Fruit fly (Drosophila melanogaster) whole organism, prepupa: ENCODE results near the gene CG15385.

Source experiments
- Blimp-1 ChIP-seq: fragments of 200-800 bp; sonication (Bioruptor generic); optimal IDR thresholded peaks from 3 replicates; lab custom pipeline; 2017; ENCODE audit warnings: missing biosample characterization, missing genetic modification characterization, mild to moderate bottlenecking, moderate library complexity, missing genetic modification reagents
- CG10631 ChIP-seq: fragments of 200-800 bp; sonication (Bioruptor generic); optimal IDR thresholded peaks from 2 replicates; lab custom pipeline; 2016; ENCODE audit warnings: missing biosample characterization, missing genetic modification characterization
- CG10669 ChIP-seq: fragments of 200-800 bp; sonication (Bioruptor generic); optimal IDR thresholded peaks from 3 replicates; lab custom pipeline; 2018; ENCODE audit warnings: missing biosample characterization, mild to moderate bottlenecking, missing genetic modification characterization, moderate library complexity
- CG11294 ChIP-seq: fragments of 200-800 bp; sonication (Bioruptor generic); IDR thresholded peaks from 2 replicates; pipeline ENCODE4 v1.3.6; 2022; ENCODE audit warnings: missing biosample characterization, missing genetic modification characterization
- CG11762 ChIP-seq: fragments of 200-800 bp; sonication (Bioruptor generic); optimal IDR thresholded peaks from 3 replicates; lab custom pipeline; 2016; ENCODE audit warnings: missing biosample characterization, missing genetic modification characterization; ENCODE audit not compliant: insufficient read depth
- CG11902 ChIP-seq: fragments of 200-800 bp; sonication (Bioruptor generic); optimal IDR thresholded peaks from 3 replicates; lab custom pipeline; 2016; ENCODE audit warnings: missing biosample characterization, missing genetic modification characterization
- CG15336 ChIP-seq: fragments of 200-800 bp; sonication (Bioruptor generic); IDR thresholded peaks from 2 replicates; pipeline ENCODE4 v1.3.6; 2022; ENCODE audit warnings: missing biosample characterization, missing genetic modification characterization
- CG1621 ChIP-seq: fragments of 200-800 bp; sonication (Bioruptor generic); optimal IDR thresholded peaks from 3 replicates; lab custom pipeline; 2018; ENCODE audit warnings: missing biosample characterization, mild to moderate bottlenecking, missing genetic modification characterization
- CG3032 ChIP-seq: fragments of 200-800 bp; optimal IDR thresholded peaks from 2 replicates; lab custom pipeline; 2019; ENCODE audit warnings: missing biosample characterization, mild to moderate bottlenecking, missing genetic modification characterization, moderate library complexity
- CG31627 ChIP-seq: fragments of 200-800 bp; sonication (Bioruptor generic); optimal IDR thresholded peaks from 3 replicates; lab custom pipeline; 2016; ENCODE audit warnings: missing biosample characterization, missing genetic modification characterization
- CG32006 ChIP-seq: fragments of 200-800 bp; sonication (Bioruptor generic); optimal IDR thresholded peaks from 3 replicates; lab custom pipeline; 2017; ENCODE audit warnings: missing biosample characterization, mild to moderate bottlenecking, missing genetic modification characterization
- CG34406 ChIP-seq: fragments of 200-800 bp; sonication (Bioruptor generic); optimal IDR thresholded peaks from 3 replicates; lab custom pipeline; 2016; ENCODE audit warnings: missing biosample characterization, missing genetic modification characterization
- CG3919 ChIP-seq: fragments of 200-800 bp; sonication (Bioruptor generic); optimal IDR thresholded peaks from 3 replicates; lab custom pipeline; 2016; ENCODE audit warnings: missing biosample characterization, missing genetic modification characterization
- CG4318 ChIP-seq: fragments of 200-800 bp; sonication (Bioruptor generic); optimal IDR thresholded peaks from 3 replicates; lab custom pipeline; 2017; ENCODE audit warnings: missing biosample characterization, mild to moderate bottlenecking, missing genetic modification characterization
- CG6276 ChIP-seq: fragments of 200-800 bp; sonication (Bioruptor generic); optimal IDR thresholded peaks from 2 replicates; lab custom pipeline; 2017; ENCODE audit warnings: missing biosample characterization, mild to moderate bottlenecking, missing genetic modification characterization
- CG6792 ChIP-seq: fragments of 200-800 bp; sonication (Bioruptor generic); optimal IDR thresholded peaks from 3 replicates; lab custom pipeline; 2016; ENCODE audit warnings: missing biosample characterization, missing genetic modification characterization
- CG6808 ChIP-seq: fragments of 200-800 bp; sonication (Bioruptor generic); optimal IDR thresholded peaks from 3 replicates; lab custom pipeline; 2017; ENCODE audit warnings: missing biosample characterization, missing genetic modification characterization, mild to moderate bottlenecking, moderate library complexity, missing genetic modification reagents
- CG6854 ChIP-seq: fragments of 200-800 bp; sonication (Bioruptor generic); optimal IDR thresholded peaks from 2 replicates; lab custom pipeline; 2017; ENCODE audit warnings: missing biosample characterization, mild to moderate bottlenecking, missing genetic modification characterization
- CG7368 ChIP-seq: fragments of 200-800 bp; sonication (Bioruptor generic); optimal IDR thresholded peaks from 3 replicates; lab custom pipeline; 2016; ENCODE audit warnings: missing biosample characterization, missing genetic modification characterization
- CG8119 ChIP-seq: fragments of 200-800 bp; sonication (Bioruptor generic); IDR thresholded peaks from 3 replicates; pipeline ENCODE4 v1.3.6; 2022; ENCODE audit warnings: missing biosample characterization, missing genetic modification characterization
- CG8319 ChIP-seq: fragments of 200-800 bp; sonication (Bioruptor generic); optimal IDR thresholded peaks from 3 replicates; lab custom pipeline; 2016; ENCODE audit warnings: missing biosample characterization, missing genetic modification characterization
- CG8632 ChIP-seq: fragments of 200-800 bp; sonication (Bioruptor generic); optimal IDR thresholded peaks from 3 replicates; lab custom pipeline; 2016; ENCODE audit warnings: missing biosample characterization, missing genetic modification characterization
- CG9139 ChIP-seq: fragments of 200-800 bp; sonication (Bioruptor generic); optimal IDR thresholded peaks from 3 replicates; lab custom pipeline; 2017; ENCODE audit warnings: missing biosample characterization, mild to moderate bottlenecking, missing genetic modification characterization
- Eip93F ChIP-seq: fragments of 200-800 bp; sonication (Bioruptor generic); optimal IDR thresholded peaks from 2 replicates; lab custom pipeline; 2016; ENCODE audit warnings: missing biosample characterization, mild to moderate bottlenecking, missing genetic modification characterization
- Ets21C ChIP-seq: fragments of 200-800 bp; sonication (Bioruptor generic); optimal IDR thresholded peaks from 3 replicates; lab custom pipeline; 2016; ENCODE audit warnings: missing biosample characterization, missing genetic modification characterization
- Ets96B ChIP-seq: fragments of 200-800 bp; optimal IDR thresholded peaks from 2 replicates; lab custom pipeline; 2019; ENCODE audit warnings: missing biosample characterization, mild to moderate bottlenecking, missing genetic modification characterization, moderate library complexity
- Gug ChIP-seq: fragments of 200-800 bp; sonication (Bioruptor generic); IDR thresholded peaks from 2 replicates; pipeline ENCODE4 v1.3.6; 2022; ENCODE audit warnings: missing biosample characterization, missing genetic modification characterization
- Hr38 ChIP-seq: sonication (Bioruptor generic); optimal IDR thresholded peaks from 2 replicates; lab custom pipeline; 2016; ENCODE audit warnings: missing biosample characterization, missing genetic modification characterization
- Hr39 ChIP-seq: fragments of 200-800 bp; sonication (Bioruptor generic); optimal IDR thresholded peaks from 2 replicates; lab custom pipeline; 2016; ENCODE audit warnings: missing biosample characterization, missing genetic modification characterization
- Met ChIP-seq: fragments of 200-800 bp; sonication (Bioruptor generic); optimal IDR thresholded peaks from 3 replicates; lab custom pipeline; 2016; ENCODE audit warnings: missing biosample characterization, missing genetic modification characterization
- OdsH ChIP-seq: fragments of 200-800 bp; sonication (Bioruptor generic); optimal IDR thresholded peaks from 3 replicates; lab custom pipeline; 2016; ENCODE audit warnings: missing biosample characterization, missing genetic modification characterization
- Sox102F ChIP-seq: fragments of 200-800 bp; sonication (Bioruptor generic); optimal IDR thresholded peaks from 2 replicates; lab custom pipeline; 2016; ENCODE audit warnings: missing biosample characterization, mild to moderate bottlenecking, missing genetic modification characterization
- acj6 ChIP-seq: fragments of 200-800 bp; sonication (Bioruptor generic); optimal IDR thresholded peaks from 3 replicates; lab custom pipeline; 2016; ENCODE audit warnings: missing biosample characterization, missing genetic modification characterization
- dac ChIP-seq: fragments of 200-800 bp; sonication (Bioruptor generic); optimal IDR thresholded peaks from 2 replicates; lab custom pipeline; 2017; ENCODE audit warnings: missing biosample characterization, mild to moderate bottlenecking, missing genetic modification characterization
- eg ChIP-seq: fragments of 200-800 bp; sonication (Bioruptor generic); IDR thresholded peaks from 3 replicates; pipeline ENCODE4 v1.3.6; 2022; ENCODE audit warnings: missing biosample characterization, missing genetic modification characterization
- fd59A ChIP-seq: fragments of 200-800 bp; sonication (Bioruptor generic); optimal IDR thresholded peaks from 2 replicates; lab custom pipeline; 2017; ENCODE audit warnings: missing biosample characterization, mild to moderate bottlenecking, missing genetic modification characterization, missing genetic modification reagents
- fd85E ChIP-seq: fragments of 200-800 bp; sonication (Bioruptor generic); optimal IDR thresholded peaks from 3 replicates; lab custom pipeline; 2016; ENCODE audit warnings: missing biosample characterization, missing genetic modification characterization
- fkh ChIP-seq: fragments of 200-800 bp; sonication (Bioruptor generic); optimal IDR thresholded peaks from 3 replicates; lab custom pipeline; 2017; ENCODE audit warnings: missing biosample characterization, mild to moderate bottlenecking, missing genetic modification characterization, moderate library complexity
- lz ChIP-seq: fragments of 200-800 bp; sonication (Bioruptor generic); optimal IDR thresholded peaks from 3 replicates; lab custom pipeline; 2016; ENCODE audit warnings: missing biosample characterization, missing genetic modification characterization
- net ChIP-seq: fragments of 200-800 bp; sonication (Bioruptor generic); optimal IDR thresholded peaks from 3 replicates; lab custom pipeline; 2016; ENCODE audit warnings: missing biosample characterization, missing genetic modification characterization
- pdm3 ChIP-seq: fragments of 200-800 bp; sonication (Bioruptor generic); optimal IDR thresholded peaks from 3 replicates; lab custom pipeline; 2016; ENCODE audit warnings: missing biosample characterization, missing genetic modification characterization
- salr ChIP-seq, 2 experiments: fragments of 200-800 bp; sonication (Bioruptor generic); optimal IDR thresholded peaks; 3 replicates each; lab custom pipeline; 2016 to 2018; ENCODE audit warnings: missing biosample characterization in 2 of 2, missing genetic modification characterization in 2 of 2, mild to moderate bottlenecking in 1 of 2
- spab ChIP-seq: fragments of 200-800 bp; sonication (Bioruptor generic); optimal IDR thresholded peaks from 2 replicates; lab custom pipeline; 2017; ENCODE audit warnings: missing biosample characterization, mild to moderate bottlenecking, missing genetic modification characterization, missing genetic modification reagents
- ss ChIP-seq, 2 experiments: fragments of 200-800 bp; sonication (Bioruptor generic); optimal IDR thresholded peaks; 2 replicates in 1 of 2; 3 replicates in 1 of 2; lab custom pipeline; 2017 to 2018; ENCODE audit warnings: mild to moderate bottlenecking in 2 of 2, missing biosample characterization in 2 of 2, missing genetic modification characterization in 2 of 2, moderate library complexity in 1 of 2
- svp ChIP-seq: fragments of 200-800 bp; sonication (Bioruptor generic); peaks from one replicate; lab custom pipeline; 2016; ENCODE audit warnings: missing biosample characterization, missing genetic modification characterization
- topi ChIP-seq: fragments of 200-800 bp; sonication (Bioruptor generic); optimal IDR thresholded peaks from 3 replicates; lab custom pipeline; 2016; ENCODE audit warnings: missing biosample characterization, missing genetic modification characterization
- vri ChIP-seq: fragments of 200-800 bp; sonication (Bioruptor generic); optimal IDR thresholded peaks from 3 replicates; lab custom pipeline; 2016; ENCODE audit warnings: missing biosample characterization, mild to moderate bottlenecking, missing genetic modification characterization

CG15385 gene

dm6 chr2L:2194305-2194828 is 18.0 kb downstream of the CG15385 start:
- TF ChIP-seq CG34406 (GFP tag; lab: Kevin White, UChicago) = no peak
- no peak for TF ChIP-seq Hr38 (GFP tag; lab: Kevin White, UChicago)
- no peak for TF ChIP-seq lz
- no peak for TF ChIP-seq CG10631 (GFP tag; lab: Kevin White, UChicago)
- TF ChIP-seq vri (GFP tag; lab: Kevin White, UChicago) = peak; percentile 28
- TF ChIP-seq CG6854 = peak; percentile 29
- TF ChIP-seq CG32006 (GFP tag; lab: Kevin White, UChicago) = no peak
- no peak for TF ChIP-seq spab
- TF ChIP-seq Sox102F (GFP tag; lab: Kevin White, UChicago) = no peak
- TF ChIP-seq OdsH = no peak
- no peak for TF ChIP-seq CG1621 (tag; lab: Kevin White, UChicago)
- no peak for TF ChIP-seq pdm3
- no peak for TF ChIP-seq CG3032 (tag; lab: Kevin White, UChicago)
- TF ChIP-seq CG8319 (GFP tag; lab: Kevin White, UChicago) = no peak
- TF ChIP-seq CG31627 (GFP tag; lab: Kevin White, UChicago) = no peak
- no peak for TF ChIP-seq eg (GFP tag; lab: Robert Waterston, UW)
- peak; percentile 52 for TF ChIP-seq svp (GFP tag; lab: Kevin White, UChicago)
- no peak for TF ChIP-seq CG6792
- peak; percentile 10 for TF ChIP-seq Blimp-1 (GFP tag; lab: Kevin White, UChicago)
- no peak for TF ChIP-seq CG9139 (GFP tag; lab: Kevin White, UChicago)

dm6 chr2L:2193357-2193780 is 19.0 kb downstream of the CG15385 start:
- peak; percentile 68 for TF ChIP-seq net (GFP tag; lab: Kevin White, UChicago)
- TF ChIP-seq CG9139 (GFP tag; lab: Kevin White, UChicago) = peak; percentile 74
- TF ChIP-seq CG34406 (GFP tag; lab: Kevin White, UChicago) = peak; percentile 26
- TF ChIP-seq CG10631 (GFP tag; lab: Kevin White, UChicago) = no peak
- TF ChIP-seq ss (GFP tag; optimal IDR thresholded peaks at IDR 0.05; lab: Kevin White, UChicago) = peak; percentile 38 to 39
- peak; percentile 61 for TF ChIP-seq CG6276 (GFP tag; lab: Kevin White, UChicago)
- no peak for TF ChIP-seq CG11762
- TF ChIP-seq CG10669 (GFP tag; lab: Kevin White, UChicago) = peak; percentile 2
- TF ChIP-seq Hr39 = no peak
- peak; percentile 89 for TF ChIP-seq svp (GFP tag; lab: Kevin White, UChicago)
- TF ChIP-seq lz = peak; percentile 31
- TF ChIP-seq CG31627 (GFP tag; lab: Kevin White, UChicago) = no peak
- no peak for TF ChIP-seq CG15336 (GFP tag; lab: Robert Waterston, UW)
- no peak for TF ChIP-seq CG8632
- peak; percentile 2 for TF ChIP-seq fd59A (GFP tag; lab: Kevin White, UChicago)
- peak; percentile 56 for TF ChIP-seq CG8319 (GFP tag; lab: Kevin White, UChicago)
- peak; percentile 12 for TF ChIP-seq CG6792
- TF ChIP-seq Blimp-1 (GFP tag; lab: Kevin White, UChicago) = peak; percentile 30
- peak; percentile 59 for TF ChIP-seq topi (GFP tag; lab: Kevin White, UChicago)
- peak; percentile 45 for TF ChIP-seq Sox102F (GFP tag; lab: Kevin White, UChicago)
- peak; percentile 20 for TF ChIP-seq Ets21C
- TF ChIP-seq Ets96B (tag; lab: Kevin White, UChicago) = peak; percentile 52
- peak; percentile 54 for TF ChIP-seq CG3919 (GFP tag; lab: Kevin White, UChicago)
- no peak for TF ChIP-seq Eip93F (GFP tag; lab: Kevin White, UChicago)
- no peak for TF ChIP-seq CG11294 (GFP tag; lab: Robert Waterston, UW)
- peak in 1 of 2 experiments; percentile 9 for TF ChIP-seq salr (GFP tag; optimal IDR thresholded peaks at IDR 0.05; lab: Kevin White, UChicago)
- peak; percentile 50 for TF ChIP-seq CG6808
- peak; percentile 25 for TF ChIP-seq spab
- TF ChIP-seq fkh (GFP tag; lab: Kevin White, UChicago) = peak; percentile 53
- peak; percentile 61 for TF ChIP-seq Met
- no peak for TF ChIP-seq Hr38 (GFP tag; lab: Kevin White, UChicago)
- TF ChIP-seq CG7368 = peak; percentile 56
- TF ChIP-seq CG4318 (GFP tag; lab: Kevin White, UChicago) = no peak
- no peak for TF ChIP-seq CG11902 (GFP tag; lab: Kevin White, UChicago)
- peak; percentile 9 for TF ChIP-seq acj6 (GFP tag; lab: Kevin White, UChicago)
- TF ChIP-seq Gug (GFP tag; lab: Robert Waterston, UW) = no peak
- TF ChIP-seq CG8119 (GFP tag; lab: Robert Waterston, UW) = no peak
- TF ChIP-seq OdsH = no peak
- TF ChIP-seq dac (GFP tag; lab: Kevin White, UChicago) = no peak
- peak; percentile 77 for TF ChIP-seq CG6854
- peak; percentile 26 for TF ChIP-seq pdm3
- TF ChIP-seq vri (GFP tag; lab: Kevin White, UChicago) = peak; percentile 64
- no peak for TF ChIP-seq fd85E
